Worm (Caenorhabditis elegans): ENCODE results near the gene coq-8.

DNA sequence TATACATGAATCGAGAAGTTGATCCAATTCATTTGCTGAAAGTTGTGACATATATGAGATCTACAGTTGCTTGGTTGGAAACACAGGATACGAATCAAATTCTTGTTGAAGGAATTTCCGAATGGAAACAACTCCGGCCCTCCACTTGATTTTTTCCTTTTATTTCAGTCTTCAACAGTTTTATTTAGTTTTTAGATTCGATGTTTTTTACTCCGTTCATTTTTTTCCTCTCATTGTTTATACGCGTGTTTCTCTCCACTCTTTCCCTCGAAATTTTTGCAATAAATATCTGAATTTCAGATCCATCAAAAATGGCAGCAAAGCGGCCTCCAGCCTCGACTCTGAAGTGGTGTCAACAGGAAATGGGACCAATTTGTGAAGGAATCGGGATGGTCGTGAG, at the start of gene coq-8:
- no peak for TF ChIP-seq F13C5.2 (tag; optimal IDR thresholded peaks at IDR 0.05)
- TF ChIP-seq tbx-11 (GFP tag; IDR thresholded peaks at IDR 0.05), result no peak
- TF ChIP-seq pes-1 (GFP tag; IDR thresholded peaks at IDR 0.05), result no peak
- no peak for TF ChIP-seq ama-1 (optimal IDR thresholded peaks at IDR 0.05)
- no peak for TF ChIP-seq scrt-1 (GFP tag; IDR thresholded peaks at IDR 0.05)
- no peak for TF ChIP-seq hmg-4 (GFP tag; optimal IDR thresholded peaks at IDR 0.05)
- TF ChIP-seq ets-7 (tag; optimal IDR thresholded peaks at IDR 0.05), result no peak
- TF ChIP-seq aly-1 (tag; optimal IDR thresholded peaks at IDR 0.05), result no peak
- TF ChIP-seq sea-1 (GFP tag; conservative IDR thresholded peaks at IDR 0.05), result no peak
- no peak for TF ChIP-seq hmbx-1 (tag; optimal IDR thresholded peaks at IDR 0.05)
- no peak for TF ChIP-seq tbx-37 (GFP tag; conservative IDR thresholded peaks at IDR 0.05)
- no peak for TF ChIP-seq tra-4 (tag; optimal IDR thresholded peaks at IDR 0.05)
- no peak for TF ChIP-seq flt-1 (GFP tag; IDR thresholded peaks at IDR 0.05)

All from whole organism, early embryonic.